Fruit fly (Drosophila melanogaster) whole organism, embryonic: ENCODE data around the gene TkR86C.

Experiments
- CG10959 ChIP-seq: fragments of 200-800 bp; sonication (Bioruptor generic); IDR thresholded peaks from 2 replicates; pipeline ENCODE4 v1.3.6; 2022; ENCODE audit warnings: missing biosample characterization, missing genetic modification characterization
- CG12236 ChIP-seq: fragments of 200-800 bp; sonication (Bioruptor generic); optimal IDR thresholded peaks from 2 replicates; lab custom pipeline; 2016; ENCODE audit warnings: missing biosample characterization, missing genetic modification characterization
- CG2678 ChIP-seq: fragments of 200-800 bp; sonication (Bioruptor generic); optimal IDR thresholded peaks from 3 replicates; lab custom pipeline; 2019; ENCODE audit warnings: missing biosample characterization, mild to moderate bottlenecking, missing genetic modification characterization, moderate library complexity
- CG30431 ChIP-seq: fragments of 200-800 bp; sonication (Bioruptor generic); optimal IDR thresholded peaks from 2 replicates; lab custom pipeline; 2017; ENCODE audit warnings: missing biosample characterization, missing genetic modification characterization
- CG34422 ChIP-seq: fragments of 200-800 bp; sonication (Bioruptor generic); IDR thresholded peaks from 3 replicates; pipeline ENCODE4 v1.3.6; 2022; ENCODE audit warnings: missing biosample characterization, missing genetic modification characterization
- CG7372 ChIP-seq: fragments of 200-800 bp; sonication (Bioruptor generic); IDR thresholded peaks from 2 replicates; pipeline ENCODE4 v1.3.6; 2022; ENCODE audit warnings: missing biosample characterization, missing genetic modification characterization
- Doc3 ChIP-seq: fragments of 200-800 bp; sonication (Bioruptor generic); IDR thresholded peaks from 3 replicates; pipeline ENCODE4 v1.3.6; 2022; ENCODE audit warnings: missing biosample characterization, missing genetic modification characterization; ENCODE audit not compliant: partially characterized antibody
- Mes4 ChIP-seq: fragments of 200-800 bp; sonication (Bioruptor generic); optimal IDR thresholded peaks from 2 replicates; lab custom pipeline; 2016; ENCODE audit warnings: missing biosample characterization, missing genetic modification characterization
- dan ChIP-seq: fragments of 200-800 bp; sonication (Bioruptor generic); IDR thresholded peaks from 2 replicates; pipeline ENCODE4 v1.3.6; 2022; ENCODE audit warnings: missing biosample characterization, missing genetic modification characterization
- dysf ChIP-seq: fragments of 200-800 bp; sonication (Bioruptor generic); IDR thresholded peaks from 3 replicates; pipeline ENCODE4 v1.3.6; 2022; ENCODE audit warnings: missing biosample characterization, missing genetic modification characterization
- ems ChIP-seq: fragments of 200-800 bp; sonication (Bioruptor generic); optimal IDR thresholded peaks from 3 replicates; lab custom pipeline; 2016; ENCODE audit warnings: missing biosample characterization, missing genetic modification characterization
- lola ChIP-seq, 3 experiments: fragments of >200 bp in 2 of 3; fragments of 200-800 bp in 1 of 3; sonication (Bioruptor generic) in 1 of 3; optimal IDR thresholded peaks; 2 replicates each; lab custom pipeline; 2017 to 2019; ENCODE audit warnings: missing biosample characterization in 3 of 3, missing genetic modification characterization in 3 of 3, mild to moderate bottlenecking in 1 of 3, moderate library complexity in 1 of 3

- TF ChIP-seq CG2678 (tag; lab: Kevin White, UChicago) (peak; percentile 82), Doc3 (GFP tag; lab: Robert Waterston, UW) (peak; percentile 84), CG7372 (peak; percentile 54; the same call in 1 of the 2 replicates), ems (GFP tag; lab: Kevin White, UChicago) (peak; percentile 88), Mes4 (GFP tag; lab: Kevin White, UChicago) (no peak), dysf (GFP tag; lab: Robert Waterston, UW) (peak; percentile 88), CG30431 (GFP tag; lab: Kevin White, UChicago) (peak; percentile 40), CG10959 (GFP tag; lab: Robert Waterston, UW) (no peak), CG12236 (GFP tag; lab: Kevin White, UChicago) (no peak), lola (GFP tag; optimal IDR thresholded peaks at IDR 0.05; lab: Kevin White, UChicago) (peak in 1 of 3 experiments; percentile 86), CG34422 (GFP tag; lab: Robert Waterston, UW) (peak; percentile 47; the same call in 2 of the 3 replicates), dan (peak; percentile 43; the same call in 1 of the 2 replicates)
Measured at dm6 chr3R:10784058-10784499, 33.1 kb upstream of the TkR86C start, which contains the start of the genes mRpL37 and Rbp1.
